Worm (Caenorhabditis elegans) whole organism, mixed stage, embryonic: ENCODE measurements around the gene C17H12.11.

ENCODE experiments used
- blmp-1 ChIP-seq: fragments of 150-350 bp; optimal IDR thresholded peaks from 2 replicates; lab custom pipeline; 2014; ENCODE audit warnings: missing biosample characterization, missing genetic modification characterization
- ceh-43 ChIP-seq: fragments of 200-800 bp; sonication (Bioruptor generic); optimal IDR thresholded peaks from 2 replicates; lab custom pipeline; 2018; ENCODE audit warnings: mild to moderate bottlenecking, missing genetic modification characterization, moderate library complexity, missing compliant biosample characterization
- ceh-83 ChIP-seq: fragments of 200-800 bp; sonication (Bioruptor generic); optimal IDR thresholded peaks from 2 replicates; lab custom pipeline; 2018; ENCODE audit warnings: mild to moderate bottlenecking, missing genetic modification characterization, missing compliant biosample characterization
- ces-1 ChIP-seq: fragments of 150-350 bp; optimal IDR thresholded peaks from 2 replicates; lab custom pipeline; 2014; ENCODE audit warnings: missing biosample characterization, missing genetic modification reagents, missing genetic modification characterization
- cnd-1 ChIP-seq: fragments of 200-800 bp; sonication (Bioruptor generic); optimal IDR thresholded peaks from 2 replicates; lab custom pipeline; 2018; ENCODE audit warnings: mild to moderate bottlenecking, missing genetic modification characterization, missing compliant biosample characterization
- elt-1 ChIP-seq: sonication (generic microtip); optimal IDR thresholded peaks from 2 replicates; lab custom pipeline; 2017; ENCODE audit warnings: missing genetic modification characterization, mild to moderate bottlenecking, missing compliant biosample characterization, antibody characterized with exemption, moderate library complexity, borderline replicate concordance; ENCODE audit not compliant: insufficient read depth
- elt-3 ChIP-seq: fragments of 150-350 bp; optimal IDR thresholded peaks from 2 replicates; lab custom pipeline; 2014; ENCODE audit warnings: missing biosample characterization, missing genetic modification characterization
- flh-1 ChIP-seq: fragments of 200-800 bp; sonication (Bioruptor generic); optimal IDR thresholded peaks from 2 replicates; lab custom pipeline; 2018; ENCODE audit warnings: mild to moderate bottlenecking, missing genetic modification characterization, moderate library complexity, missing compliant biosample characterization
- hlh-1 ChIP-seq: fragments of 150-350 bp; optimal IDR thresholded peaks from 2 replicates; lab custom pipeline; 2014; ENCODE audit warnings: missing biosample characterization, missing genetic modification reagents, missing genetic modification characterization
- lin-32 ChIP-seq: fragments of 200-800 bp; sonication (Bioruptor generic); optimal IDR thresholded peaks from 2 replicates; lab custom pipeline; 2018; ENCODE audit warnings: mild to moderate bottlenecking, missing genetic modification characterization, missing compliant biosample characterization
- mab-5 ChIP-seq: fragments of 150-350 bp; optimal IDR thresholded peaks from 2 replicates; lab custom pipeline; 2014; ENCODE audit warnings: missing biosample characterization, missing genetic modification characterization
- mep-1 ChIP-seq: fragments of 150-350 bp; optimal IDR thresholded peaks from 2 replicates; lab custom pipeline; 2017; ENCODE audit warnings: missing biosample characterization, missing genetic modification reagents, missing genetic modification characterization, inconsistent platforms
- mls-2 ChIP-seq: sonication (generic microtip); optimal IDR thresholded peaks from 2 replicates; lab custom pipeline; 2016; ENCODE audit warnings: mild to moderate bottlenecking, missing genetic modification characterization, moderate library complexity, missing compliant biosample characterization
- nhr-12 ChIP-seq: fragments of 150-350 bp; optimal IDR thresholded peaks from 2 replicates; lab custom pipeline; 2014; ENCODE audit warnings: missing biosample characterization, missing genetic modification characterization
- nhr-2 ChIP-seq: fragments of 150-350 bp; optimal IDR thresholded peaks from 2 replicates; lab custom pipeline; 2014; ENCODE audit warnings: missing biosample characterization, missing genetic modification characterization
- nhr-237 ChIP-seq: fragments of 150-350 bp; optimal IDR thresholded peaks from 2 replicates; lab custom pipeline; 2014; ENCODE audit warnings: missing biosample characterization, missing genetic modification characterization
- nhr-76 ChIP-seq: sonication (generic microtip); optimal IDR thresholded peaks from 2 replicates; lab custom pipeline; 2017; ENCODE audit warnings: missing biosample characterization, missing genetic modification characterization
- tbx-8 ChIP-seq: fragments of 200-800 bp; sonication (Bioruptor generic); optimal IDR thresholded peaks from 2 replicates; lab custom pipeline; 2018; ENCODE audit warnings: mild to moderate bottlenecking, missing genetic modification characterization, moderate library complexity, missing compliant biosample characterization
- unc-120 ChIP-seq: sonication (generic microtip); optimal IDR thresholded peaks from 2 replicates; lab custom pipeline; 2017; ENCODE audit warnings: missing genetic modification characterization, missing compliant biosample characterization; ENCODE audit not compliant: poor library complexity, severe bottlenecking
- unc-62 ChIP-seq: fragments of 150-350 bp; optimal IDR thresholded peaks from 2 replicates; lab custom pipeline; 2014; ENCODE audit warnings: missing biosample characterization, missing genetic modification reagents, missing genetic modification characterization
- zip-8 ChIP-seq: fragments of 150-350 bp; optimal IDR thresholded peaks from 2 replicates; lab custom pipeline; 2014; ENCODE audit warnings: missing biosample characterization, missing genetic modification characterization
- ztf-11 ChIP-seq: fragments of 150-350 bp; optimal IDR thresholded peaks from 2 replicates; lab custom pipeline; 2014; ENCODE audit warnings: missing biosample characterization, missing genetic modification characterization

The C17H12.11 gene

DNA sequence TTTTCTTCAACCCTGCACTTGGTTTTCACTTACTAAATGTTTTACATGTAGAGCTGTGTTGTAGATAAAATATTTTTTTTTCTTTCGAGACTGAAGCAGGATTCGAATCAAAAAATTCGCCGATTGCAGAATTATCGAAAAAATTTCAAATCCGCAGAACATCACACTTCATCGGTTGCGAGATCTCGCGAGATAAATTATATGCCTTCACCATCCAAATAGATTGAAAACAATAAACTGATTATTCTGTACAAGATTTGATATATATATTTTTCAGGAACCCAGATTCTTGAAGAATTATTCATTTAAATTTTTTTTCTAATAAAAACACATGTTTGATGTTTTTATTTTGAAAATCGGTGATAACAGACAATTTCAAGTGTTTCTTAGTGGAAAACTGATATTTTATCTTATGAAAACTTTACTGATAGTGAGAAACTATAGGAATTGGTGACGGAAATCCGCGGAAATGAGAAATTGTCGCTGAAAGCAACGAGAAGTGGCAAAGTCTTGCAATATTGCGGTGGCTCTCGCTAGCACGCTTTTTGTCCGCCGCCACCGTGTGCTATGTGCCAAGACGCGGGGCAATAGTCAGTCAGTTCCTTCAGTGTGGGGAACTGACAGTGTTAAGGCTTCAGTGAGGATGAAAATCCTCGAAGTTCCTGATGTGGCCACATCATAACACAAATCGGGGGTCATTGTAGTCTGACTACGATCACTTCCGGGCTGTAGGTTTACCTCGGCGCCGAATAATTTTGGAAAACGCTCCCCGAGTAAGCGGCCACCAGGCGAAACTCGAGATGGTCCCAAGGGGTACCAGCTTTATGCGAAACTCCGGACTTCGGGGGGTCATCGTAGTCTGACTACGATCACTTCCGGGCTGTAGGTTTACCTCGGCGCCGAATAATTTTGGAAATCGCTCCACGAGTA, 9.5 kb upstream of the C17H12.11 start:
- TF ChIP-seq ceh-43 (GFP tag; lab: Kevin White, UChicago), result no peak
- no peak for TF ChIP-seq tbx-8 (GFP tag; lab: Kevin White, UChicago)
- TF ChIP-seq lin-32 (GFP tag; lab: Kevin White, UChicago), result no peak
- TF ChIP-seq nhr-12 (tag; lab: Kevin White, UChicago), result no peak
- TF ChIP-seq zip-8 (tag; lab: Kevin White, UChicago), result no peak
- no peak for TF ChIP-seq elt-1 (tag; lab: Kevin White, UChicago)
- no peak for TF ChIP-seq ces-1
- TF ChIP-seq mls-2, result no peak
- TF ChIP-seq elt-3, result no peak

- no peak for TF ChIP-seq lin-32 (GFP tag; lab: Kevin White, UChicago)
- TF ChIP-seq ces-1, result peak; percentile 0
- TF ChIP-seq zip-8 (tag; lab: Kevin White, UChicago), result peak; percentile 96
These were observed 8.7 kb upstream of the C17H12.11 start for ce11 chrIV:6793310-6793966.

DNA sequence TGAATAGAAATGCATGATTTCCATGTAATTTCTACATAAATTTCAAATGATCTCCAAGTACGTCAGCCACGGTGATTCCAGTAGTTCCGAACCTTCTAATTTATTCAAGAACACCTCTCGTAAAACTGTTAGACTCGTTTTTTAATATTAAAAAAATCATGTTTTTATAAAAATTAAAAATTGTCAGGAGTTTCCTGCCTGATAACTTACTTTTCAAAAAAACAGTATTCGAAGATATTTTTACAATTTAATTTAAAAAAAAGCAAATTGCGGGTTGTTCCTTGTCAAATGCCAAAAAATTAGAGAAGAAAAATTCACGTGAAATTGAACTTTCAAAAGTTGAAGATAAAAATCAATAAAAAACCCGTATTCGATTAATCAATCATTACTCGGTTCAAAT, 6.7 kb upstream of the C17H12.11 start, which contains the start of the genes C17H12.3 and C17H12.12:
C17H12.3 (minus strand) TSS at position 101 of the 400 bp plus-strand sequence.
C17H12.12 (plus strand) TSS at position 396 of the 400 bp plus-strand sequence.
- TF ChIP-seq mep-1 (tag; lab: Kevin White, UChicago) (no peak), blmp-1 (tag; lab: Kevin White, UChicago) (no peak), unc-120 (tag; lab: Kevin White, UChicago) (no peak), cnd-1 (tag; lab: Kevin White, UChicago) (no peak), nhr-2 (tag; lab: Kevin White, UChicago) (no peak), ces-1 (no peak), elt-1 (tag; lab: Kevin White, UChicago) (no peak), flh-1 (GFP tag; lab: Kevin White, UChicago) (no peak), ceh-83 (no peak)

DNA sequence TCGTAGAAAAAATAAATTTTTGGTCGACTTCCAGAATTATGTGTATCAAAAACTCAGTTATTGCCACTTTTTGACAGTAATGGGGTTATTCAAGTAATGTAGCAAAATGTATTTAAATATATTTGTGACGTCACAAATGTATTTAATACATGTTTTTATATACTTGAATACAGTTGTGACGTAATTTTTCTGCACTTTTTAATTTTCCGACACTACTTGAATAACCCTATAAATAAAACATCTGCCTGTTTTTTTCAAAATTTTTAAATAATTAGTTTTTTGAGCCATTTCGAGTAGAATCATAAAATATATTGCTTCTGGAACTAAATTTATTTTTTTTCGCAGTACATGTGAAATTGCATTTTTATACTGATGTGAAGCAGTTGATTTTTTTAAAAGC, 1.1 kb downstream of the C17H12.11 start:
- TF ChIP-seq zip-8 (tag; lab: Kevin White, UChicago), result peak; percentile 91
- no peak for TF ChIP-seq nhr-237 (tag; lab: Kevin White, UChicago)
- no peak for TF ChIP-seq ztf-11 (tag; lab: Kevin White, UChicago)
- no peak for TF ChIP-seq mls-2

ce11 chrIV:6803805-6804344, 1.7 kb downstream of the C17H12.11 start:
- TF ChIP-seq mab-5 (tag; lab: Kevin White, UChicago), result no peak
- TF ChIP-seq nhr-76 (tag; lab: Kevin White, UChicago), result no peak
- peak; percentile 61 for TF ChIP-seq unc-62 (GFP tag; lab: Kevin White, UChicago)
- TF ChIP-seq ceh-43 (GFP tag; lab: Kevin White, UChicago), result no peak

DNA sequence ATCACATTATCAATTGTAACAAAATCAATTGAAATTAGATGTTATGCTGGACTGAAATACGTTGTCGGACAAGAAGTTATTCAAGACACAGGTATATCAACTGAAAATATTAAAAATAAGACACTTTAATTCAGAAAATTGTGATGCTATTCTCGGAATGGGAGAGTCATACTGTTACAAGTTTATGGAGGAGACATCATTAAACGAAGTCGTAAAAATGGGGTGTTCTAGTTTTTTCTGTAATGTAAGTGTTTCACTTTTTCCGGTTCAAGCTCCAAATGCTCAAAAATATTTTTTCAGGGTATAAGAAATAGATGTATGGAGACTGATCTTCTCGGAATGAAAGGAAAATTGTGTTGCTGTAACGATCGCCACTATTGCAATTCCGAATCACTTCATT, 2.6 kb downstream of the C17H12.11 start, which contains the start of gene C17H12.37:
C17H12.37 (plus strand) TSS at position 301 of the 400 bp plus-strand sequence.
- no peak for TF ChIP-seq hlh-1 (tag; lab: Kevin White, UChicago)

DNA sequence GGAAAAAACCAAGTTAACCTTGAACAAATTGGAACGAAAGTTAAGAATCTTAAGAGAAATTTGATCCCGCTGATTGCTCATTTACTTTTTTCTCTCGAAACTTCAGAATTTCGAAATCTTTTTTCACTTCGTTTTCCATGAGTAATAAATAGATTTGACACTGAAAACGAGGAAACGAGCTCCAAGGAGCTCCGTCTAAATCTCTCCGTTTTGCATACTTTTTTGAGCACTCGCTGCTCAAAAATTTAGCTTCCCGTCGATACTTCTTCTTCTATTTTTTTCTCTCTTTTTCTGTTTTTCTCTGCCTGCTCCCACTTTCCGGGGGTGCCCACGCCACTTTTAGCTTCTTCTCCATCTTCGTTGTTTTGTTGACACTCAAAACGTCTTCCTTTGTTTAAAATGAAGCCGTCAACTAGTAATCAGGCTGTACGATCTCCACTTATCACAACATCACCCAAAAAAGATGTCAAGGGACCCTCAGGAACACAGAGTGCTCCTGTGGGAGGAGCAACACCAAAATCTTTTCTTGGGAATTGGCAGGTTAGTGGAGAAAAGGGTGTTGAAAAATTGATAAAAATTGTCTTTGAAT, 4.4 kb downstream of the C17H12.11 start, which contains the start of gene C17H12.10:
C17H12.10 (plus strand) TSS at position 325 of the 589 bp plus-strand sequence.
- TF ChIP-seq nhr-237 (tag; lab: Kevin White, UChicago) (no peak), ces-1 (peak; percentile 84), mep-1 (tag; lab: Kevin White, UChicago) (no peak)
